Fruit fly (Drosophila melanogaster) whole organism, embryonic: ENCODE measurements around the gene CG15249.
A peak's percentile ranks its signal among the peaks of the same experiment; 100 is the strongest.

ENCODE experiments used
- Abd-B ChIP-seq: fragments of 200-800 bp; sonication (Bioruptor generic); optimal IDR thresholded peaks from 2 replicates; lab custom pipeline; 2018; ENCODE audit warnings: missing biosample characterization, mild to moderate bottlenecking, missing genetic modification characterization, moderate library complexity
- Asciz ChIP-seq: fragments of 200-800 bp; sonication (Bioruptor generic); optimal IDR thresholded peaks from 2 replicates; lab custom pipeline; 2017; ENCODE audit warnings: missing biosample characterization, mild to moderate bottlenecking, missing genetic modification characterization, missing genetic modification reagents
- B-H2 ChIP-seq: fragments of 200-800 bp; sonication (Bioruptor generic); optimal IDR thresholded peaks from 2 replicates; lab custom pipeline; 2018; ENCODE audit warnings: missing biosample characterization, mild to moderate bottlenecking, missing genetic modification characterization
- Bdp1 ChIP-seq: fragments of 200-800 bp; sonication (Bioruptor generic); optimal IDR thresholded peaks from 3 replicates; lab custom pipeline; 2016; ENCODE audit warnings: missing biosample characterization, missing genetic modification characterization
- CG11504 ChIP-seq: fragments of 200-800 bp; sonication (Bioruptor generic); optimal IDR thresholded peaks from 3 replicates; lab custom pipeline; 2019; ENCODE audit warnings: missing biosample characterization, mild to moderate bottlenecking, missing genetic modification characterization, moderate library complexity
- CG1529 ChIP-seq: fragments of 200-800 bp; sonication (Bioruptor generic); optimal IDR thresholded peaks from 3 replicates; lab custom pipeline; 2018; ENCODE audit warnings: missing biosample characterization, missing genetic modification characterization
- CG16815 ChIP-seq: fragments of 200-800 bp; sonication (Bioruptor generic); optimal IDR thresholded peaks from 3 replicates; lab custom pipeline; 2017; ENCODE audit warnings: missing biosample characterization, mild to moderate bottlenecking, missing genetic modification characterization
- CG32532 ChIP-seq: fragments of 200-800 bp; sonication (Bioruptor generic); IDR thresholded peaks from 2 replicates; pipeline ENCODE4 v1.3.6; 2022; ENCODE audit warnings: missing biosample characterization, missing genetic modification characterization
- CG32772 ChIP-seq: fragments of 200-800 bp; sonication (Bioruptor generic); IDR thresholded peaks from 2 replicates; pipeline ENCODE4 v1.3.6; 2022; ENCODE audit warnings: missing biosample characterization, missing genetic modification characterization
- CG34376 ChIP-seq: fragments of 200-800 bp; sonication (Bioruptor generic); optimal IDR thresholded peaks from 2 replicates; lab custom pipeline; 2018; ENCODE audit warnings: missing biosample characterization, mild to moderate bottlenecking, missing genetic modification characterization
- CG4328 ChIP-seq: fragments of 200-800 bp; sonication (Bioruptor generic); optimal IDR thresholded peaks from 3 replicates; lab custom pipeline; 2017; ENCODE audit warnings: missing biosample characterization, missing genetic modification reagents, missing genetic modification characterization
- CG43689 ChIP-seq: fragments of 200-800 bp; sonication (Bioruptor generic); IDR thresholded peaks from 2 replicates; pipeline ENCODE4 v1.3.6; 2022; ENCODE audit warnings: missing biosample characterization, missing genetic modification characterization
- CG4404 ChIP-seq: fragments of 200-800 bp; sonication (Bioruptor generic); IDR thresholded peaks from 2 replicates; pipeline ENCODE4 v1.3.6; 2022; ENCODE audit warnings: missing biosample characterization, missing genetic modification characterization
- CG4730 ChIP-seq: fragments of 200-800 bp; sonication (Bioruptor generic); IDR thresholded peaks from 2 replicates; pipeline ENCODE4 v1.3.6; 2022; ENCODE audit warnings: missing biosample characterization, missing genetic modification characterization
- CG7928 ChIP-seq: fragments of 200-800 bp; sonication (Bioruptor generic); optimal IDR thresholded peaks from 2 replicates; lab custom pipeline; 2017; ENCODE audit warnings: missing biosample characterization, mild to moderate bottlenecking, missing genetic modification characterization
- CG7987 ChIP-seq: fragments of 200-800 bp; sonication (Bioruptor generic); optimal IDR thresholded peaks from 2 replicates; lab custom pipeline; 2018; ENCODE audit warnings: missing biosample characterization, mild to moderate bottlenecking, missing genetic modification characterization, moderate library complexity
- CTCF ChIP-seq: fragments of 200-800 bp; sonication (Bioruptor generic); optimal IDR thresholded peaks from 2 replicates; lab custom pipeline; 2017; ENCODE audit warnings: missing biosample characterization, mild to moderate bottlenecking, missing genetic modification characterization, moderate library complexity
- D ChIP-seq, 2 experiments: fragments of 200-800 bp in 1 of 2; fragments of >200 bp in 1 of 2; sonication (Bioruptor generic) in 1 of 2; optimal IDR thresholded peaks; 2 replicates in 1 of 2; 3 replicates in 1 of 2; lab custom pipeline; 2017; ENCODE audit warnings: mild to moderate bottlenecking in 1 of 2, missing biosample characterization in 1 of 2, missing genetic modification characterization in 1 of 2, missing genetic modification reagents in 1 of 2
- D19A ChIP-seq: fragments of 200-800 bp; optimal IDR thresholded peaks from 3 replicates; lab custom pipeline; 2019; ENCODE audit warnings: missing biosample characterization, mild to moderate bottlenecking, missing genetic modification characterization, moderate library complexity
- Fer3 ChIP-seq: fragments of 200-800 bp; sonication (Bioruptor generic); optimal IDR thresholded peaks from 2 replicates; lab custom pipeline; 2018; ENCODE audit warnings: missing biosample characterization, mild to moderate bottlenecking, missing genetic modification characterization, moderate library complexity
- H2.0 ChIP-seq: fragments of 200-800 bp; sonication (Bioruptor generic); IDR thresholded peaks from 2 replicates; pipeline ENCODE4 v1.3.6; 2022; ENCODE audit warnings: missing biosample characterization, missing genetic modification characterization
- Hand ChIP-seq: fragments of 200-800 bp; sonication (Bioruptor generic); optimal IDR thresholded peaks from 2 replicates; lab custom pipeline; 2017; ENCODE audit warnings: mild to moderate bottlenecking, missing biosample characterization, missing genetic modification reagents, missing genetic modification characterization
- Hr39 ChIP-seq: fragments of >200 bp; optimal IDR thresholded peaks from 2 replicates; lab custom pipeline; 2017
- MTF-1 ChIP-seq: fragments of 200-800 bp; sonication (Bioruptor generic); optimal IDR thresholded peaks from 2 replicates; lab custom pipeline; 2018; ENCODE audit warnings: missing biosample characterization, mild to moderate bottlenecking, missing genetic modification characterization, borderline replicate concordance
- Meics ChIP-seq: fragments of 200-800 bp; sonication (Bioruptor generic); optimal IDR thresholded peaks from 2 replicates; lab custom pipeline; 2017; ENCODE audit warnings: missing biosample characterization, mild to moderate bottlenecking, missing genetic modification characterization
- Myb ChIP-seq: fragments of 200-800 bp; sonication (Bioruptor generic); optimal IDR thresholded peaks from 2 replicates; lab custom pipeline; 2016; ENCODE audit warnings: missing biosample characterization, missing genetic modification characterization
- Nf-YB ChIP-seq: fragments of 200-800 bp; sonication (Bioruptor generic); optimal IDR thresholded peaks from 3 replicates; lab custom pipeline; 2019; ENCODE audit warnings: missing biosample characterization, mild to moderate bottlenecking, missing genetic modification characterization, moderate library complexity
- Ptx1 ChIP-seq: fragments of 200-800 bp; sonication (Bioruptor generic); IDR thresholded peaks from 2 replicates; pipeline ENCODE4 v1.3.6; 2022; ENCODE audit warnings: missing biosample characterization, missing genetic modification characterization
- Ravus ChIP-seq: fragments of 200-800 bp; sonication (Bioruptor generic); IDR thresholded peaks from 2 replicates; pipeline ENCODE4 v1.3.6; 2022; ENCODE audit warnings: missing biosample characterization, missing genetic modification characterization
- YL-1 ChIP-seq: fragments of 200-800 bp; sonication (Bioruptor generic); optimal IDR thresholded peaks from 3 replicates; lab custom pipeline; 2017; ENCODE audit warnings: missing biosample characterization, mild to moderate bottlenecking, missing genetic modification characterization
- ap ChIP-seq: fragments of 200-800 bp; sonication (Bioruptor generic); IDR thresholded peaks from 2 replicates; pipeline ENCODE4 v1.3.6; 2022; ENCODE audit warnings: missing biosample characterization, missing genetic modification characterization
- ara ChIP-seq: fragments of 200-800 bp; sonication (Bioruptor generic); IDR thresholded peaks from 2 replicates; pipeline ENCODE4 v1.3.6; 2022; ENCODE audit warnings: missing biosample characterization, missing genetic modification characterization
- btn ChIP-seq: fragments of 200-800 bp; sonication (Bioruptor generic); optimal IDR thresholded peaks from 2 replicates; lab custom pipeline; 2016; ENCODE audit warnings: missing biosample characterization, missing genetic modification characterization
- cato ChIP-seq: fragments of 200-800 bp; sonication (Bioruptor generic); optimal IDR thresholded peaks from 2 replicates; lab custom pipeline; 2016; ENCODE audit warnings: missing biosample characterization, missing genetic modification characterization, borderline replicate concordance
- dimm ChIP-seq: fragments of 200-800 bp; sonication (Bioruptor generic); IDR thresholded peaks from 2 replicates; pipeline ENCODE4 v1.3.6; 2022; ENCODE audit warnings: missing biosample characterization, missing genetic modification characterization
- dmrt11E ChIP-seq: fragments of 200-800 bp; sonication (Bioruptor generic); optimal IDR thresholded peaks from 3 replicates; lab custom pipeline; 2018; ENCODE audit warnings: missing biosample characterization, mild to moderate bottlenecking, missing genetic modification characterization, moderate library complexity
- dmrt99B ChIP-seq: fragments of 200-800 bp; sonication (Bioruptor generic); optimal IDR thresholded peaks from 2 replicates; lab custom pipeline; 2018; ENCODE audit warnings: missing biosample characterization, mild to moderate bottlenecking, missing genetic modification characterization, moderate library complexity
- dysf ChIP-seq: fragments of 200-800 bp; sonication (Bioruptor generic); IDR thresholded peaks from 3 replicates; pipeline ENCODE4 v1.3.6; 2022; ENCODE audit warnings: missing biosample characterization, missing genetic modification characterization
- eve ChIP-seq, 2 experiments: fragments of >200 bp; optimal IDR thresholded peaks; 2 replicates each; lab custom pipeline; 2017; ENCODE audit warnings: missing biosample characterization in 2 of 2, missing genetic modification characterization in 2 of 2
- fru ChIP-seq: fragments of >200 bp; optimal IDR thresholded peaks from 2 replicates; lab custom pipeline; 2017
- gce ChIP-seq: fragments of 200-800 bp; sonication (Bioruptor generic); IDR thresholded peaks from 3 replicates; pipeline ENCODE4 v1.3.6; 2022; ENCODE audit warnings: missing biosample characterization, missing genetic modification characterization
- hkb ChIP-seq, 2 experiments: fragments of 200-800 bp in 1 of 2; fragments of >200 bp in 1 of 2; sonication (Bioruptor generic) in 1 of 2; IDR thresholded peaks in 1 of 2; optimal IDR thresholded peaks in 1 of 2; 2 replicates each; pipeline versions ENCODE4 v1.3.6 to Lab custom; 2017 to 2022; ENCODE audit warnings: missing biosample characterization in 1 of 2, missing genetic modification characterization in 1 of 2
- insv ChIP-seq, 2 experiments: fragments of 200-800 bp; sonication (Bioruptor generic); optimal IDR thresholded peaks; 3 replicates each; lab custom pipeline; 2016 to 2018; ENCODE audit warnings: missing biosample characterization in 2 of 2, missing genetic modification characterization in 2 of 2
- luna ChIP-seq: fragments of 200-800 bp; sonication (Bioruptor generic); optimal IDR thresholded peaks from 2 replicates; lab custom pipeline; 2016; ENCODE audit warnings: missing biosample characterization, missing genetic modification characterization
- nmo ChIP-seq: fragments of 200-800 bp; sonication (Bioruptor generic); optimal IDR thresholded peaks from 2 replicates; lab custom pipeline; 2018; ENCODE audit warnings: missing biosample characterization, mild to moderate bottlenecking, missing genetic modification characterization, moderate library complexity
- otp ChIP-seq: fragments of 200-800 bp; sonication (Bioruptor generic); IDR thresholded peaks from 3 replicates; pipeline ENCODE4, ENCODE4 v1.3.6; 2022; ENCODE audit warnings: missing biosample characterization, missing genetic modification characterization
- repo ChIP-seq: fragments of 200-800 bp; sonication (Bioruptor generic); optimal IDR thresholded peaks from 2 replicates; lab custom pipeline; 2016; ENCODE audit warnings: missing biosample characterization, missing genetic modification characterization
- slp2 ChIP-seq: fragments of 200-800 bp; sonication (Bioruptor generic); optimal IDR thresholded peaks from 2 replicates; lab custom pipeline; 2016; ENCODE audit warnings: missing biosample characterization, missing genetic modification characterization
- unpg ChIP-seq: fragments of 200-800 bp; sonication (Bioruptor generic); optimal IDR thresholded peaks from 3 replicates; lab custom pipeline; 2018; ENCODE audit warnings: missing biosample characterization, mild to moderate bottlenecking, missing genetic modification characterization, moderate library complexity
- wdn ChIP-seq: fragments of 200-800 bp; sonication (Bioruptor generic); IDR thresholded peaks from 2 replicates; pipeline ENCODE4 v1.3.6; 2022; ENCODE audit warnings: missing biosample characterization, missing genetic modification characterization
- zfh1 ChIP-seq: fragments of 200-800 bp; sonication (Bioruptor generic); IDR thresholded peaks from 3 replicates; pipeline ENCODE4 v1.3.6; 2022; ENCODE audit warnings: missing biosample characterization, missing genetic modification characterization

The CG15249 gene

DNA sequence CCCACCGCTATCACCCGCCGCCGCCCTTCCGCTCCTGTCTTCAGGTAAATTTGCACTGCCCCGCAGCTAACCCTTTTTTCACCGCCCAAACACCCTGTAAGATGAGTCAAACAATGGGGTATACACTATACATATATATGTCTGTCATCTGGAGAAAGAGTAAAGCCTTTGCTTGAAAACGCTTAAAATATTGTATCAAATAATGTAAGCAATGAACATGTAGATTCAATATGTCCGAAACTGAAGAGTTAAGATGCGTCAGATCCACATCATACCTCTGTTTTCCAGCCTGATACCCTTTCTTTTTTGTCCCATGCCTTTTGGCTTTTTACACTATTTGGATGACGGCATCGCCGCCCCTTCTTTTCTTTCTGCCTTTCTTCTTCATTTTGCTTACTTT lies 6.6 kb downstream of the CG15249 start (continued):
- TF ChIP-seq CG4730 (GFP tag; lab: Robert Waterston, UW) (peak; percentile 38; the same call in 1 of the 2 replicates), Abd-B (GFP tag; lab: Kevin White, UChicago) (peak; percentile 19), hkb (optimal IDR thresholded peaks at IDR 0.05; lab: Kevin White, UChicago) (no peak), hkb (GFP tag; IDR thresholded peaks at IDR 0.05; lab: Robert Waterston, UW) (peak; percentile 52), ara (GFP tag; lab: Robert Waterston, UW) (no peak; the same call in 1 of the 2 replicates), Ravus (no peak), eve (GFP tag; optimal IDR thresholded peaks at IDR 0.05; lab: Kevin White, UChicago) (no peak), MTF-1 (GFP tag; lab: Kevin White, UChicago) (no peak), Meics (no peak), CG4328 (GFP tag; lab: Kevin White, UChicago) (no peak), Ptx1 (GFP tag; lab: Robert Waterston, UW) (peak; percentile 50), CG11504 (tag; lab: Kevin White, UChicago) (peak; percentile 60), slp2 (no peak), gce (GFP tag; lab: Robert Waterston, UW) (0 out of 3 replicates have a peak, but pooled peaks have one; percentile 30), H2.0 (GFP tag; lab: Robert Waterston, UW) (peak; percentile 55), Asciz (GFP tag; lab: Kevin White, UChicago) (no peak), CG7928 (no peak), fru (no peak), ap (GFP tag; lab: Robert Waterston, UW) (0 out of 2 replicates have a peak, but pooled peaks have one; percentile 10), dysf (GFP tag; lab: Robert Waterston, UW) (peak; percentile 61; the same call in 2 of the 3 replicates), CG7987 (GFP tag; lab: Kevin White, UChicago) (no peak), Bdp1 (GFP tag; lab: Kevin White, UChicago) (no peak), luna (GFP tag; lab: Kevin White, UChicago) (no peak), dmrt11E (no peak), zfh1 (GFP tag; lab: Robert Waterston, UW) (0 out of 3 replicates have a peak, but pooled peaks have one; percentile 43), wdn (GFP tag; lab: Robert Waterston, UW) (no peak), unpg (GFP tag; lab: Kevin White, UChicago) (peak; percentile 34), Nf-YB (GFP tag; lab: Kevin White, UChicago) (no peak), cato (no peak), insv (GFP tag; optimal IDR thresholded peaks at IDR 0.05; lab: Kevin White, UChicago) (no peak), D (optimal IDR thresholded peaks at IDR 0.05; lab: Kevin White, UChicago) (no peak), D (GFP tag; optimal IDR thresholded peaks at IDR 0.05; lab: Kevin White, UChicago) (no peak), CG32532 (GFP tag; lab: Robert Waterston, UW) (peak; percentile 29; the same call in 1 of the 2 replicates), CG16815 (no peak), YL-1 (GFP tag; lab: Kevin White, UChicago) (no peak), otp (GFP tag; lab: Robert Waterston, UW) (0 out of 3 replicates have a peak, but pooled peaks have one; percentile 41), D19A (tag; lab: Kevin White, UChicago) (no peak), btn (GFP tag; lab: Kevin White, UChicago) (no peak), nmo (GFP tag; lab: Kevin White, UChicago) (peak; percentile 32), CG43689 (GFP tag; lab: Robert Waterston, UW) (no peak), Hand (GFP tag; lab: Kevin White, UChicago) (no peak), repo (GFP tag; lab: Kevin White, UChicago) (no peak), Hr39 (lab: Kevin White, UChicago) (no peak), Myb (GFP tag; lab: Kevin White, UChicago) (no peak), CG4404 (GFP tag; lab: Robert Waterston, UW) (0 out of 2 replicates have a peak, but pooled peaks have one; percentile 14), CG1529 (no peak), B-H2 (GFP tag; lab: Kevin White, UChicago) (no peak), CTCF (GFP tag; lab: Kevin White, UChicago) (no peak), CG34376 (GFP tag; lab: Kevin White, UChicago) (no peak), dimm (GFP tag; lab: Robert Waterston, UW) (0 out of 2 replicates have a peak, but pooled peaks have one; percentile 30), CG32772 (no peak), dmrt99B (tag; lab: Kevin White, UChicago) (peak; percentile 48), Fer3 (tag; lab: Kevin White, UChicago) (peak; percentile 34)
